Worm (Caenorhabditis elegans): ENCODE measurements around the gene F57G4.11.
"Not testable (repeated sequence)": the region's sequence is repeated elsewhere in the genome, so short reads cannot be mapped to it uniquely, and the experiment has no call there.

The F57G4.11 gene

ce11 chrV:17624906-17625305 lies at the start of gene F57G4.11:
TSS of gene F57G4.11 (plus strand) at chrV:17625206.
- TF ChIP-seq ama-1 (optimal IDR thresholded peaks at IDR 0.05) (no peak), lin-11 (tag; optimal IDR thresholded peaks at IDR 0.05) (no peak), pag-3 (tag; optimal IDR thresholded peaks at IDR 0.05; ENCODE audit: borderline replicate concordance) (no peak), sdc-2 (tag; optimal IDR thresholded peaks at IDR 0.05) (no peak), rnt-1 (tag; optimal IDR thresholded peaks at IDR 0.05) (no peak), nhr-11 (tag; optimal IDR thresholded peaks at IDR 0.05) (no peak), ceh-48 (tag; optimal IDR thresholded peaks at IDR 0.05) (no peak), gmeb-2 (tag; optimal IDR thresholded peaks at IDR 0.05) (no peak), dve-1 (tag; optimal IDR thresholded peaks at IDR 0.05) (no peak), sox-2 (GFP tag; IDR thresholded peaks at IDR 0.05) (no peak), ceh-6 (GFP tag; optimal IDR thresholded peaks at IDR 0.05) (no peak), pqm-1 (tag; optimal IDR thresholded peaks at IDR 0.05) (no peak), unc-3 (GFP tag; conservative IDR thresholded peaks at IDR 0.05) (no peak), unc-3 (tag; optimal IDR thresholded peaks at IDR 0.05) (no peak), ahr-1 (tag; optimal IDR thresholded peaks at IDR 0.05) (no peak), ceh-31 (tag; optimal IDR thresholded peaks at IDR 0.05) (no peak)

ce11 chrV:17580017-17580416 lies 45.0 kb upstream of the F57G4.11 start:
- no peak for TF ChIP-seq ceh-9 (tag; optimal IDR thresholded peaks at IDR 0.05)
- TF ChIP-seq odd-2 (tag; optimal IDR thresholded peaks at IDR 0.05): no peak
- TF ChIP-seq elt-2 (tag; optimal IDR thresholded peaks at IDR 0.05): no peak
- no peak for TF ChIP-seq tbx-2 (tag; optimal IDR thresholded peaks at IDR 0.05)
- TF ChIP-seq ceh-18 (tag; optimal IDR thresholded peaks at IDR 0.05): no peak
- TF ChIP-seq C08G9.2 (tag; optimal IDR thresholded peaks at IDR 0.05): no peak
- no peak for TF ChIP-seq dve-1 (tag; optimal IDR thresholded peaks at IDR 0.05)
- TF ChIP-seq lin-11 (tag; optimal IDR thresholded peaks at IDR 0.05): no peak
- TF ChIP-seq unc-3 (GFP tag; conservative IDR thresholded peaks at IDR 0.05): no peak
- TF ChIP-seq unc-3 (tag; optimal IDR thresholded peaks at IDR 0.05): no peak
- no peak for TF ChIP-seq ref-2 (tag; optimal IDR thresholded peaks at IDR 0.05)
- TF ChIP-seq ztf-16 (tag; optimal IDR thresholded peaks at IDR 0.05): no peak
- TF ChIP-seq tbx-7 (tag; optimal IDR thresholded peaks at IDR 0.05): no peak
- no peak for TF ChIP-seq hlh-30 (tag; optimal IDR thresholded peaks at IDR 0.05; ENCODE audit: insufficient read depth)

ce11 chrV:17584352-17584843 lies 40.6 kb upstream of the F57G4.11 start, which contains the start of gene fbxa-133:
TSS of gene fbxa-133 (plus strand) at chrV:17584793.
- not testable (repeated sequence) for TF ChIP-seq nhr-11, dve-1, pha-4 (tag; optimal IDR thresholded peaks at IDR 0.05)

- TF ChIP-seq ceh-19 (GFP tag; optimal IDR thresholded peaks at IDR 0.05): no peak
- TF ChIP-seq nfya-1 (tag; optimal IDR thresholded peaks at IDR 0.05): no peak
- no peak for TF ChIP-seq Y22D7AL.16 (tag; optimal IDR thresholded peaks at IDR 0.05)
- TF ChIP-seq ceh-22 (tag; optimal IDR thresholded peaks at IDR 0.05): no peak
Measured at ce11 chrV:17595691-17596090, 29.3 kb upstream of the F57G4.11 start.

- TF ChIP-seq elt-2 (tag; optimal IDR thresholded peaks at IDR 0.05) (peak; percentile 27), npax-4 (tag; optimal IDR thresholded peaks at IDR 0.05) (no peak), unc-55 (GFP tag; optimal IDR thresholded peaks at IDR 0.05) (no peak), tbx-2 (tag; optimal IDR thresholded peaks at IDR 0.05) (no peak)
Measured at ce11 chrV:17598810-17599209, 26.2 kb upstream of the F57G4.11 start, which contains the start of gene Y6G8.2. TSS of gene Y6G8.2 (minus strand) at chrV:17598956.

- TF ChIP-seq unc-86 (tag; optimal IDR thresholded peaks at IDR 0.05) (no peak), pax-1 (tag; optimal IDR thresholded peaks at IDR 0.05) (no peak), npax-4 (tag; optimal IDR thresholded peaks at IDR 0.05) (no peak), ceh-45 (GFP tag; IDR thresholded peaks at IDR 0.05) (no peak), pha-2 (tag; optimal IDR thresholded peaks at IDR 0.05) (no peak), hlh-6 (tag; optimal IDR thresholded peaks at IDR 0.05) (no peak), pag-3 (tag; optimal IDR thresholded peaks at IDR 0.05; ENCODE audit: borderline replicate concordance) (no peak), ceh-34 (tag; optimal IDR thresholded peaks at IDR 0.05) (no peak), ama-1 (optimal IDR thresholded peaks at IDR 0.05) (no peak), ceh-6 (GFP tag; optimal IDR thresholded peaks at IDR 0.05) (no peak), dmd-4 (tag; optimal IDR thresholded peaks at IDR 0.05; ENCODE audit: borderline replicate concordance) (no peak), ceh-48 (tag; optimal IDR thresholded peaks at IDR 0.05) (no peak), rnt-1 (tag; optimal IDR thresholded peaks at IDR 0.05) (no peak), unc-3 (GFP tag; conservative IDR thresholded peaks at IDR 0.05) (no peak), unc-3 (tag; optimal IDR thresholded peaks at IDR 0.05) (no peak), zip-5 (tag; optimal IDR thresholded peaks at IDR 0.05) (no peak), ceh-18 (tag; optimal IDR thresholded peaks at IDR 0.05) (no peak), eyg-1 (tag; optimal IDR thresholded peaks at IDR 0.05) (no peak), elt-2 (tag; optimal IDR thresholded peaks at IDR 0.05) (no peak)
Measured at ce11 chrV:17601520-17601919, 23.5 kb upstream of the F57G4.11 start, which contains the start of gene ztf-25. TSS of gene ztf-25 (plus strand) at chrV:17601820.

Measured in whole organism, late embryonic.